Worm (Caenorhabditis elegans) whole organism, late embryonic: ENCODE measurements around the gene eif-3.G.

Source experiments
- C08G9.2 ChIP-seq: sonication (generic microtip); optimal IDR thresholded peaks from 2 replicates; lab custom pipeline; 2016; ENCODE audit warnings: mild to moderate bottlenecking, missing genetic modification characterization, moderate library complexity, missing compliant biosample characterization
- F13H6.1 ChIP-seq: sonication (generic microtip); optimal IDR thresholded peaks from 2 replicates; lab custom pipeline; 2016; ENCODE audit warnings: missing genetic modification characterization, missing compliant biosample characterization
- ceh-34 ChIP-seq: sonication (generic microtip); optimal IDR thresholded peaks from 2 replicates; lab custom pipeline; 2016; ENCODE audit warnings: mild to moderate bottlenecking, missing genetic modification characterization, missing compliant biosample characterization
- fkh-10 ChIP-seq: fragments of 150-350 bp; optimal IDR thresholded peaks from 2 replicates; lab custom pipeline; 2014; ENCODE audit warnings: missing biosample characterization, missing genetic modification reagents, missing genetic modification characterization
- hlh-15 ChIP-seq: sonication (generic microtip); optimal IDR thresholded peaks from 2 replicates; lab custom pipeline; 2016; ENCODE audit warnings: missing genetic modification characterization, missing compliant biosample characterization
- pqm-1 ChIP-seq: sonication (generic microtip); optimal IDR thresholded peaks from 2 replicates; lab custom pipeline; 2016; ENCODE audit warnings: missing genetic modification characterization, missing compliant biosample characterization

ce11 chrII:8407491-8407890, 35.1 kb upstream of the eif-3.G start, which contains the start of gene sra-13:
- TF ChIP-seq C08G9.2 (tag; lab: Kevin White, UChicago) (no peak), F13H6.1 (tag; lab: Kevin White, UChicago) (no peak), pqm-1 (no peak), hlh-15 (tag; lab: Kevin White, UChicago) (no peak), ceh-34 (tag; lab: Kevin White, UChicago) (no peak), fkh-10 (GFP tag; lab: Kevin White, UChicago) (no peak)
